Fruit fly (Drosophila melanogaster) whole organism, pupa: ENCODE measurements around the gene PsGEF.

Experiments
- CG10348 ChIP-seq: fragments of 200-800 bp; sonication (Bioruptor generic); IDR thresholded peaks from 2 replicates; pipeline ENCODE4 v1.3.6; 2022; ENCODE audit warnings: missing biosample characterization, missing genetic modification characterization
- CG13204 ChIP-seq: fragments of 200-800 bp; sonication (Bioruptor generic); optimal IDR thresholded peaks from 2 replicates; lab custom pipeline; 2018; ENCODE audit warnings: missing biosample characterization, mild to moderate bottlenecking, missing genetic modification characterization, moderate library complexity
- CG14655 ChIP-seq: fragments of 200-800 bp; sonication (Bioruptor generic); optimal IDR thresholded peaks from 3 replicates; lab custom pipeline; 2017; ENCODE audit warnings: mild to moderate bottlenecking, missing biosample characterization, missing genetic modification reagents, missing genetic modification characterization
- CG8301 ChIP-seq: fragments of 200-800 bp; sonication (Bioruptor generic); optimal IDR thresholded peaks from 2 replicates; lab custom pipeline; 2018; ENCODE audit warnings: missing biosample characterization, mild to moderate bottlenecking, missing genetic modification characterization

DNA sequence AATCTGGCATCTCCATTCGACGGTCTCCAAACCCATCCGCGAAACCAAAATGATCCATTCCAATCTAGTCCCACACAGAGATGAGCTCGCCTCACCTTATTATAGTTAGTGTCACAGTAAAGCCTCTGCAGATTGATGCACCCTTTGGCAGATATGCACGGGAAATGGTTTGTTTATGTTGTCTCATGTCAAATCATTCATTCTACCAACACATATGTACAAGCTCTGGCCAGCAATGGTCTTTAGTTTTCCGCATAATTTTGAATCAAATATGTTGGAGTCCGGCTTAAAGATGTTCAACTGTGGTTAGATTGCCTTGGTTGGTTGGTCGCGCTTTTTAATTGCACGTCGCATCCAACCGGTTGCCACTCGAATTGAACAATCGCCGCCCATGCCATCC lies 29.3 kb downstream of the PsGEF start:
- peak; percentile 0 for TF ChIP-seq CG13204 (GFP tag; lab: Kevin White, UChicago)
- TF ChIP-seq CG10348 (GFP tag; lab: Robert Waterston, UW), result no peak
- TF ChIP-seq CG14655, result no peak
- no peak for TF ChIP-seq CG8301
